Worm (Caenorhabditis elegans) whole organism, L1 larva: ENCODE data around the gene sre-15.

ENCODE experiments used
- ama-1 ChIP-seq: fragments of 150-350 bp; optimal IDR thresholded peaks from 2 replicates; lab custom pipeline; 2014
- egl-27 ChIP-seq, 2 experiments: fragments of 150-350 bp in 1 of 2; sonication (generic microtip); optimal IDR thresholded peaks; 3 replicates each; lab custom pipeline; 2017 to 2018; ENCODE audit warnings: missing biosample characterization in 2 of 2, missing genetic modification characterization in 2 of 2, missing genetic modification reagents in 2 of 2
- jun-1 ChIP-seq: fragments of 150-350 bp; optimal IDR thresholded peaks from 2 replicates; lab custom pipeline; 2014; ENCODE audit warnings: missing biosample characterization, missing genetic modification reagents, missing genetic modification characterization
- lin-13 ChIP-seq: fragments of 150-350 bp; optimal IDR thresholded peaks from 2 replicates; lab custom pipeline; 2014; ENCODE audit warnings: missing biosample characterization, missing genetic modification reagents, missing genetic modification characterization
- lin-14 ChIP-seq: fragments of 200-800 bp; sonication (Bioruptor generic); optimal IDR thresholded peaks from 2 replicates; lab custom pipeline; 2018; ENCODE audit warnings: mild to moderate bottlenecking, missing genetic modification characterization, moderate library complexity, missing compliant biosample characterization
- mab-9 ChIP-seq: fragments of 200-800 bp; sonication (Bioruptor generic); IDR thresholded peaks from 2 replicates; pipeline ENCODE4 v1.3.6; 2022; ENCODE audit warnings: missing genetic modification reagents, missing genetic modification characterization, missing compliant biosample characterization
- mep-1 ChIP-seq: fragments of 150-350 bp; optimal IDR thresholded peaks from 2 replicates; lab custom pipeline; 2014; ENCODE audit warnings: missing biosample characterization, missing genetic modification characterization
- nhr-28 ChIP-seq: fragments of 150-350 bp; optimal IDR thresholded peaks from 2 replicates; lab custom pipeline; 2014; ENCODE audit warnings: missing biosample characterization, missing genetic modification characterization
- pqm-1 ChIP-seq: sonication (generic microtip); optimal IDR thresholded peaks from 3 replicates; lab custom pipeline; 2017; ENCODE audit warnings: missing biosample characterization, missing genetic modification characterization
- rnt-1 ChIP-seq: sonication (generic microtip); optimal IDR thresholded peaks from 2 replicates; lab custom pipeline; 2016; ENCODE audit warnings: mild to moderate bottlenecking, missing genetic modification characterization, moderate library complexity, missing compliant biosample characterization
- skn-1 ChIP-seq: fragments of 150-350 bp; optimal IDR thresholded peaks from 2 replicates; lab custom pipeline; 2014; ENCODE audit warnings: missing biosample characterization, missing genetic modification characterization
- unc-30 ChIP-seq: sonication (generic microtip); optimal IDR thresholded peaks from 2 replicates; lab custom pipeline; 2017; ENCODE audit warnings: missing biosample characterization, missing genetic modification characterization
- unc-62 ChIP-seq: fragments of 150-350 bp; optimal IDR thresholded peaks from 2 replicates; lab custom pipeline; 2014; ENCODE audit warnings: missing biosample characterization, missing genetic modification reagents, missing genetic modification characterization
- ztf-4 ChIP-seq: fragments of 150-350 bp; optimal IDR thresholded peaks from 2 replicates; lab custom pipeline; 2014; ENCODE audit warnings: missing biosample characterization, missing genetic modification characterization

DNA sequence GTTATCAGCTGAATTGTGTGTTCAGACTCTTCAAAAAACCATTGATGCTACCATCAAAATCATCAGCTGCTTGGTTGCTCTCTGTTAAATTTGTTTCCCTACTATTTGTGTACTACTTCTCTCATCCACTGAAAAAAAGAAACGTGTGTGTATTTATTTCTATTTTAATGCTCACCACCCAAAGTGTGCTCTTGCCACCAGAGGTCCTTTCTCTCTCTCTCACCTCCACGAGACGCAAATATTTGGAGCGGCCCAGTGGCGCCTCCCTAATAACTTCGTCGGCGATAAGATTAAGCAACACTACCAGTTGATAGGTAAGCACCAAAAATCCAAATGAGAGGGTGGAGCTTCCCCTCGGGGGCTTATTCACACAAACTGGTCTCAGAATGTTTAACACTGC is 43.8 kb downstream of the sre-15 start:
- TF ChIP-seq skn-1 (tag; lab: Kevin White, UChicago) (no peak), unc-62 (GFP tag; lab: Kevin White, UChicago) (no peak), nhr-28 (tag; lab: Kevin White, UChicago) (no peak), lin-14 (GFP tag; lab: Kevin White, UChicago) (peak; percentile 20), pqm-1 (tag; lab: Kevin White, UChicago) (no peak), lin-13 (GFP tag; lab: Kevin White, UChicago) (no peak), ama-1 (lab: Kevin White, UChicago) (no peak), rnt-1 (tag; lab: Kevin White, UChicago) (no peak), unc-30 (tag; lab: Kevin White, UChicago) (no peak), jun-1 (no peak), mep-1 (no peak), ztf-4 (tag; lab: Kevin White, UChicago) (no peak), mab-9 (GFP tag; lab: Robert Waterston, UW) (no peak), egl-27 (tag; optimal IDR thresholded peaks at IDR 0.05; lab: Kevin White, UChicago) (no peak)
